Worm (Caenorhabditis elegans) whole organism, young adult: ENCODE results near the gene bris-1.

ENCODE experiments used
- F55B11.4 ChIP-seq: sonication (generic microtip); optimal IDR thresholded peaks from 2 replicates; lab custom pipeline; 2016; ENCODE audit warnings: missing compliant biosample characterization, missing genetic modification characterization, borderline replicate concordance; ENCODE audit not compliant: insufficient read depth
- dpl-1 ChIP-seq: fragments of 150-350 bp; optimal IDR thresholded peaks from 2 replicates; lab custom pipeline; 2014; ENCODE audit warnings: missing biosample characterization, missing genetic modification reagents, missing genetic modification characterization
- mel-28 ChIP-seq: sonication (generic microtip); optimal IDR thresholded peaks from 2 replicates; lab custom pipeline; 2016; ENCODE audit warnings: borderline replicate concordance, mild to moderate bottlenecking, missing genetic modification characterization, missing compliant biosample characterization
- rpc-1 ChIP-seq, 2 experiments: fragments of 150-350 bp in 1 of 2; sonication (generic microtip) in 1 of 2; optimal IDR thresholded peaks; 2 replicates each; lab custom pipeline; 2014 to 2018; ENCODE audit warnings: missing biosample characterization in 1 of 2, missing genetic modification characterization in 1 of 2, missing genetic modification reagents in 1 of 2, missing genotype in 1 of 2
- unc-130 ChIP-seq: sonication (generic microtip); optimal IDR thresholded peaks from 2 replicates; lab custom pipeline; 2016; ENCODE audit warnings: missing genetic modification reagents, missing genetic modification characterization, missing compliant biosample characterization
- ztf-25 ChIP-seq: fragments of 200-800 bp; sonication (Bioruptor generic); IDR thresholded peaks from 2 replicates; pipeline ENCODE4 v1.3.6; 2022; ENCODE audit warnings: missing genetic modification reagents, missing genetic modification characterization, missing compliant biosample characterization

DNA sequence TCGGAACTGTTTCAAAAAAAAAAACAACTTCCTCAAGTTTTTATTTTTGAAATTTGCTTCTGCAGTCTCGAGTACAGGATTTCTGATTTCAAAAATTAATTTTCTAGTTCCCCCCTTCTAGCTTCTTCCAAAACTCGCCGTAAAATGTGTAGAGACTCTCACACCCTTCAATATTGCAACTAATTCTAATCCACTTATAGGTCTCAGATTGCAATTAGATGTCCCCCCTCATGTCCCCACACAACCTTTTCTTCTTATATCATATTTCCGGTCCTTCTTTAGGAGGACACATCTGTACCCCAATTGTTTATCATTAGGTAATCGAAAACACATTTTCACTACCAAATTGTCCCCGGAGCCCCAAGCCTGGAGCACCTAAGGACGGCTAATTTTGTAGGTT, 21.4 kb upstream of the bris-1 start:
- no peak for TF ChIP-seq ztf-25 (GFP tag; lab: Robert Waterston, UW)
- no peak for TF ChIP-seq dpl-1 (GFP tag; lab: Kevin White, UChicago)
- TF ChIP-seq F55B11.4 (tag; lab: Kevin White, UChicago) = no peak
- TF ChIP-seq unc-130 = no peak
- TF ChIP-seq mel-28 = no peak
- no peak for TF ChIP-seq rpc-1 (optimal IDR thresholded peaks at IDR 0.05; lab: Kevin White, UChicago)
- no peak for TF ChIP-seq rpc-1 (tag; optimal IDR thresholded peaks at IDR 0.05; lab: Kevin White, UChicago)
